Worm (Caenorhabditis elegans): Measurements from ENCODE around the gene pfk-1.2.
A peak's percentile ranks its signal among the peaks of the same experiment; 100 is the strongest.

The pfk-1.2 gene

DNA sequence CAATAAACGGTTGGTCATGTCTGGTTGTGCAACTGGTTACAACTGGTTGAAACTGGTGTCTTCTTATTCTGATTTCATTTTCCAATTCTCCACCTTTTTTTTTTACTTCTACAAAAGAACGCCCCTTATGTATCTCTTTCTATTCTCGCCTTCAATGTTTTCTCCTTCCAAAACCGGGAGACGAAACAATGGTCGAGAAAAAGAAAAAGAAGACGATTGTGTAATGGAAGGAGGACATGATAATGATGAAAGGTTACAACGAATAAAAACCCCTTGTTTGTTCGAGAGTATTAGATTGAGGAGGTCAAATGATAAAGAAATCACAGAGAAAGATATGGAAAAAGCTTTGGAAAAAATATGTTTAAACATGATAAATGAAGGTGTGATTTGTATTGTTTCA lies 12.8 kb upstream of the pfk-1.2 start, which contains the start of gene C50F4.8:
Gene C50F4.8, minus strand, starts transcription at position 28 of the 400 bp plus-strand sequence.
- TF ChIP-seq nhr-23 (tag; optimal IDR thresholded peaks at IDR 0.05) (peak; percentile 55), ama-1 (optimal IDR thresholded peaks at IDR 0.05) (peak; percentile 37), lin-39 (tag; optimal IDR thresholded peaks at IDR 0.05) (no peak), ceh-28 (tag; optimal IDR thresholded peaks at IDR 0.05) (no peak)

DNA sequence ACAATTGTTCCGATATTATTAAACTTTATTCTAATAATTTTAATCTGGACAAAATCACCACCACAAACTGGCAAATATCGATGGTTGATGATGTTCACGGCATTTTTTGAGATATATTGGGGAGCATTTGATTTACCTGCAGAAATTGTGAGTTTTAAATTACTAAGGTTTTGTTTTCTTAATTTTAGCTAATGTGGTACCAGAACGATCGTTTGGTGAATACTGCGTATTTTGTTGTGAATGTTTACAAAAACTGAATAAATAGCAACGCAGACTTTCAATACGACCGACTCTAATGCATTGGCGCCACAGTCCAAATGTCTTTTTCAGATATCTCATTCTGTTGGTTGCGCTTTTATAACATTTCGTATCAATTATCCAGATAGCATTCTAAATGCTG lies 9.9 kb upstream of the pfk-1.2 start:
- no peak for TF ChIP-seq nhr-43 (tag; optimal IDR thresholded peaks at IDR 0.05; ENCODE audit: poor library complexity, severe bottlenecking)
- no peak for TF ChIP-seq ceh-28 (tag; optimal IDR thresholded peaks at IDR 0.05)
- no peak for TF ChIP-seq unc-39 (tag; optimal IDR thresholded peaks at IDR 0.05)
- TF ChIP-seq unc-62 (GFP tag; optimal IDR thresholded peaks at IDR 0.05), result no peak
- TF ChIP-seq zag-1 (tag; optimal IDR thresholded peaks at IDR 0.05), result no peak
- no peak for TF ChIP-seq R02D3.7 (tag; optimal IDR thresholded peaks at IDR 0.05)
- TF ChIP-seq elt-2 (tag; optimal IDR thresholded peaks at IDR 0.05), result no peak
- TF ChIP-seq nhr-23 (tag; optimal IDR thresholded peaks at IDR 0.05), result no peak
- TF ChIP-seq ama-1 (optimal IDR thresholded peaks at IDR 0.05), result no peak
- TF ChIP-seq fos-1 (tag; optimal IDR thresholded peaks at IDR 0.05), result no peak
- TF ChIP-seq nhr-25 (tag; optimal IDR thresholded peaks at IDR 0.05), result no peak
- TF ChIP-seq ztf-4 (tag; optimal IDR thresholded peaks at IDR 0.05), result no peak
- no peak for TF ChIP-seq nhr-76 (tag; optimal IDR thresholded peaks at IDR 0.05)
- no peak for TF ChIP-seq egl-5 (tag; optimal IDR thresholded peaks at IDR 0.05)
- no peak for TF ChIP-seq sea-2 (GFP tag; optimal IDR thresholded peaks at IDR 0.05)
- no peak for TF ChIP-seq fkh-2 (tag; optimal IDR thresholded peaks at IDR 0.05)
- TF ChIP-seq nhr-28 (tag; optimal IDR thresholded peaks at IDR 0.05), result no peak
- no peak for TF ChIP-seq jun-1 (tag; optimal IDR thresholded peaks at IDR 0.05)
- no peak for TF ChIP-seq ztf-11 (tag; optimal IDR thresholded peaks at IDR 0.05)
- no peak for TF ChIP-seq aly-2 (tag; optimal IDR thresholded peaks at IDR 0.05)

DNA sequence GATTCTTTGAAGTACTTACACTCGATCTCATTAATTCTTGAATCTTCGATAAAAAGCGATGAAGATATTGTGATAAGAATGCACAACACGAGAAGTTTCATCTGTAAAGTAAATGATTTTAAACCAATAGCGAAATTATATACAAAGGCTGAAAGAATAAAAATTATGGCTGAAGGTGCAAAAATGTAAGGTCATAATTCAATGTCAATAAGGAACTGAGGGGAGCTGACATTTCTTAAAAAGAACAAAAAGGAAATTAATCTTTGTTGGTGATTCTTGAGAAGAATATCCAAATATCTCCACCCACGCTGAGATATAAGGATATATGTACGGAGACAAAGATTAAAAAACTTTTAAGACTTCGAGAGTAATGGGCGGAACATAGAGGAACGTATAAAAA lies 7.5 kb upstream of the pfk-1.2 start, which contains the start of gene C50F4.9:
Gene C50F4.9, minus strand, starts transcription at position 101 of the 400 bp plus-strand sequence.
- TF ChIP-seq sea-2 (GFP tag; optimal IDR thresholded peaks at IDR 0.05) (no peak), jun-1 (tag; optimal IDR thresholded peaks at IDR 0.05) (no peak), fkh-10 (GFP tag; optimal IDR thresholded peaks at IDR 0.05) (no peak), ztf-4 (tag; optimal IDR thresholded peaks at IDR 0.05) (no peak), nhr-43 (tag; optimal IDR thresholded peaks at IDR 0.05; ENCODE audit: poor library complexity, severe bottlenecking) (no peak)

DNA sequence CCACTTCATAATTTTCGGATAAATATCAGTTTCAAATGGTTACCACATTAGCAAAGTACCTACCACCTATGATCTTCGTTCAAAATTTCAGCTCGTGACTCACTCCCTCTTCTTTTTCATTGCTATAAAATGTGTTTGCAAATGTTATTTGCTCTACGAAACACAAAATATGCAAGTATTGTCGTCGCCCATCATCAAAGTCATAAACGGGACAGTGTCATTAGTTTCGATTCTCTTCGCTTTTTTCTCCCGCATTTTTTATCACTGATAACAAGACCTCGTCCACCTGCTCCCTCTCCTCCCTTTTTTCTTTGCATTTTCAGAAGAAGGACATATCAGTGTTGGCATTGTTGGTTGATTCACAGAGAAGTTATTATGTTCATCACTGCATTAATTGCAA lies 5.1 kb upstream of the pfk-1.2 start, which contains the start of gene C50F4.1:
Gene C50F4.1, plus strand, starts transcription at position 324 of the 400 bp plus-strand sequence.
- TF ChIP-seq nhr-11 (tag; optimal IDR thresholded peaks at IDR 0.05) (no peak), ceh-9 (tag; optimal IDR thresholded peaks at IDR 0.05) (no peak), egl-5 (tag; optimal IDR thresholded peaks at IDR 0.05) (no peak), ama-1 (optimal IDR thresholded peaks at IDR 0.05) (no peak), nhr-23 (tag; optimal IDR thresholded peaks at IDR 0.05) (no peak), pqm-1 (tag; optimal IDR thresholded peaks at IDR 0.05) (peak; percentile 80), sea-2 (GFP tag; optimal IDR thresholded peaks at IDR 0.05) (no peak), R02D3.7 (tag; optimal IDR thresholded peaks at IDR 0.05) (no peak), unc-62 (GFP tag; optimal IDR thresholded peaks at IDR 0.05) (no peak), elt-2 (tag; optimal IDR thresholded peaks at IDR 0.05) (peak; percentile 79), nfya-1 (tag; optimal IDR thresholded peaks at IDR 0.05; ENCODE audit: insufficient read depth) (no peak), lin-39 (tag; optimal IDR thresholded peaks at IDR 0.05) (no peak), aly-2 (tag; optimal IDR thresholded peaks at IDR 0.05) (no peak), mml-1 (tag; optimal IDR thresholded peaks at IDR 0.05) (no peak)

- TF ChIP-seq pqm-1 (tag; optimal IDR thresholded peaks at IDR 0.05), result peak; percentile 59
- TF ChIP-seq ceh-9 (tag; optimal IDR thresholded peaks at IDR 0.05), result no peak
- no peak for TF ChIP-seq daf-12 (tag; optimal IDR thresholded peaks at IDR 0.05)
- TF ChIP-seq elt-2 (tag; optimal IDR thresholded peaks at IDR 0.05), result peak; percentile 56
- TF ChIP-seq ceh-28 (tag; optimal IDR thresholded peaks at IDR 0.05), result no peak
- TF ChIP-seq nfya-1 (tag; optimal IDR thresholded peaks at IDR 0.05; ENCODE audit: insufficient read depth), result no peak
- TF ChIP-seq nhr-77 (tag; optimal IDR thresholded peaks at IDR 0.05), result no peak
- no peak for TF ChIP-seq sea-2 (GFP tag; optimal IDR thresholded peaks at IDR 0.05)
- TF ChIP-seq fos-1 (tag; optimal IDR thresholded peaks at IDR 0.05), result no peak
- TF ChIP-seq nhr-67 (tag; optimal IDR thresholded peaks at IDR 0.05), result no peak
Observed at ce11 chrV:9527337-9527736, 4.3 kb upstream of the pfk-1.2 start.

- TF ChIP-seq elt-2 (tag; optimal IDR thresholded peaks at IDR 0.05) (no peak), fos-1 (tag; optimal IDR thresholded peaks at IDR 0.05) (no peak), jun-1 (tag; optimal IDR thresholded peaks at IDR 0.05) (no peak), ztf-11 (tag; optimal IDR thresholded peaks at IDR 0.05) (no peak), nhr-25 (tag; optimal IDR thresholded peaks at IDR 0.05) (no peak), egl-27 (tag; optimal IDR thresholded peaks at IDR 0.05) (no peak), mml-1 (tag; optimal IDR thresholded peaks at IDR 0.05) (no peak), nhr-67 (tag; optimal IDR thresholded peaks at IDR 0.05) (no peak), ceh-9 (tag; optimal IDR thresholded peaks at IDR 0.05) (no peak), nfya-1 (tag; optimal IDR thresholded peaks at IDR 0.05; ENCODE audit: insufficient read depth) (no peak), nhr-28 (tag; optimal IDR thresholded peaks at IDR 0.05) (no peak), skn-1 (tag; optimal IDR thresholded peaks at IDR 0.05) (no peak), daf-12 (tag; optimal IDR thresholded peaks at IDR 0.05) (no peak)
Observed at ce11 chrV:9527984-9528383, 3.6 kb upstream of the pfk-1.2 start.
